Fruit fly (Drosophila melanogaster): ENCODE measurements around the gene svr.

dm6 chrX:496326-496725 lies at the start of gene svr:
- no peak for TF ChIP-seq dmrt93B (GFP tag; optimal IDR thresholded peaks at IDR 0.05)
- TF ChIP-seq Abd-B (GFP tag; optimal IDR thresholded peaks at IDR 0.05) = no peak
- TF ChIP-seq Sp1 (GFP tag; optimal IDR thresholded peaks at IDR 0.05) = no peak
- no peak for TF ChIP-seq psq (GFP tag; optimal IDR thresholded peaks at IDR 0.05)
- TF ChIP-seq br (GFP tag; optimal IDR thresholded peaks at IDR 0.05) = no peak

All from whole organism, wandering third instar larva.